Fruit fly (Drosophila melanogaster): ENCODE measurements around the gene CG11417.

Gene CG11417

DNA sequence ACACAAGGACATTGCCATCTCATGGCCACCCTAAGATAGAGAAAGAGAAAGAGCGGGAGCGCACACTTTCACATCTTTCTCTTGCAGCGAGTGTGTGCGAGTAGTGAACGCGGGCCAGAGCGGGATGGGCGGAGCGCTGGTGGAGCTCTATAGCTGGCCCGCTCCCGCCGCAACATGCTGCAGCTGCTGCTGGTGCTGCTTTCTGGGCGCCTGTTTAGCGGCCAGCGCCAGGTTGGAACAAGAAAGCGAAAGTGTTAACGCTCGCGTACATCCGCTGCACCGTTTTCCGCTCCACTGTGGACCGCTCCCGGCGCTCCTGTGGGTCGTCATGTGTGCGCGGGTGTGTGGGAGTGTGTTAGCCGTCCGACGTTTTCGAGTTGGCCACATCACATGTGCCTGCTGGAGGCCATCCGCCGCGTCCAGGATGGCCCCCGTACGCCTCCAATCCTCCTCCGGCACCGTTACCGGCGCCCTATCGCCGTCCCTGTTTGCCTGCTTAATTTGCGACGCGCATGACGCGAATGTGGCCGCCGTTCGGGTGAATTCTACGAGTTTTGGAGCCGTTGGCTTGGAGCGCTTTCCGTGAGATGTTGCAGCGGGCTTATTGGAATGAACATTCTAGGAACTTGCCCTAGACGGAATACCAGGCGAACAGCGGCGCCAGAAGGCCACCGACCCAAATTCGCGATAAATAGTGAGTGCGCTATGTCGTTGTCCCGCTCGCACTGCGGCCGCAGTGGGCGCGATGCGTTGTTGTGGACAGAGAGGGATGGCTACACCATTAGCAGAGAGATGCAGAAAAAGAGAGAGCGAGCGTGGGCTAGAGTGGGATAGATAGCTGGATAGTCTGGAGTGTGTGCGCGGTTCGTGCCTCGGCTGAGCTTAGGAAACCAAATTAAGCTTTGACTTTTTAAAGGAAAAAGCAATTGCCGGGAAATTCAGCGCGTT lies 45.5 kb downstream of the CG11417 start (continued):
- no peak for TF ChIP-seq hb (GFP tag; IDR thresholded peaks at IDR 0.05; ENCODE audit: partially characterized antibody)
- TF ChIP-seq nom (GFP tag; optimal IDR thresholded peaks at IDR 0.05), result peak; percentile 7
- no peak for TF ChIP-seq en (GFP tag; optimal IDR thresholded peaks at IDR 0.05)
- no peak for TF ChIP-seq kay (GFP tag; optimal IDR thresholded peaks at IDR 0.05)
- TF ChIP-seq CG1529 (GFP tag; optimal IDR thresholded peaks at IDR 0.05), result peak; percentile 32
- TF ChIP-seq CG17361 (GFP tag; IDR thresholded peaks at IDR 0.05), result no peak
- no peak for TF ChIP-seq Doc2 (GFP tag; IDR thresholded peaks at IDR 0.05)
- TF ChIP-seq gsb-n (tag; optimal IDR thresholded peaks at IDR 0.05), result no peak
- TF ChIP-seq bigmax (GFP tag; optimal IDR thresholded peaks at IDR 0.05), result no peak
- TF ChIP-seq CG1602 (GFP tag; optimal IDR thresholded peaks at IDR 0.05), result no peak
- TF ChIP-seq Opbp (GFP tag; IDR thresholded peaks at IDR 0.05; ENCODE audit: partially characterized antibody), result peak; percentile 52; the same call in 2 of the 3 replicates
- no peak for TF ChIP-seq D19B (GFP tag; optimal IDR thresholded peaks at IDR 0.05)
- peak; percentile 8; the same call in 1 of the 2 replicates for TF ChIP-seq aop (GFP tag; IDR thresholded peaks at IDR 0.05)
- peak; percentile 86 for TF ChIP-seq Hr3 (GFP tag; optimal IDR thresholded peaks at IDR 0.05)
- no peak for TF ChIP-seq onecut (GFP tag; IDR thresholded peaks at IDR 0.05)
- TF ChIP-seq trh (GFP tag; optimal IDR thresholded peaks at IDR 0.05), result no peak
- no peak for TF ChIP-seq CG10654 (GFP tag; optimal IDR thresholded peaks at IDR 0.05)
- no peak for TF ChIP-seq Oli (tag; optimal IDR thresholded peaks at IDR 0.05)
- no peak for TF ChIP-seq CG4424 (GFP tag; optimal IDR thresholded peaks at IDR 0.05)
- TF ChIP-seq lov (optimal IDR thresholded peaks at IDR 0.05), result no peak
- TF ChIP-seq lov (GFP tag; IDR thresholded peaks at IDR 0.05), result peak; percentile 80; the same call in 1 of the 3 replicates
- TF ChIP-seq zen (tag; optimal IDR thresholded peaks at IDR 0.05), result peak; percentile 38
- peak; percentile 63 for TF ChIP-seq CG33213 (GFP tag; optimal IDR thresholded peaks at IDR 0.05)
- no peak for TF ChIP-seq Tbp (GFP tag; optimal IDR thresholded peaks at IDR 0.05)
- no peak for TF ChIP-seq sima (GFP tag; optimal IDR thresholded peaks at IDR 0.05)
- TF ChIP-seq CG10543 (GFP tag; optimal IDR thresholded peaks at IDR 0.05), result peak; percentile 91
- TF ChIP-seq Lhr (GFP tag; optimal IDR thresholded peaks at IDR 0.05), result peak; percentile 100
- no peak for TF ChIP-seq Mes4 (GFP tag; optimal IDR thresholded peaks at IDR 0.05)
- no peak for TF ChIP-seq gcm2 (GFP tag; optimal IDR thresholded peaks at IDR 0.05)
- TF ChIP-seq emc (GFP tag; optimal IDR thresholded peaks at IDR 0.05), result no peak
- peak; percentile 99 for TF ChIP-seq CG10321 (GFP tag; IDR thresholded peaks at IDR 0.05)
- TF ChIP-seq CG8359 (GFP tag; optimal IDR thresholded peaks at IDR 0.05; ENCODE audit: borderline replicate concordance), result no peak
- TF ChIP-seq Usf (GFP tag; optimal IDR thresholded peaks at IDR 0.05), result no peak
- no peak for TF ChIP-seq Pdp1 (GFP tag; optimal IDR thresholded peaks at IDR 0.05)
- peak; percentile 54 to 67 for TF ChIP-seq tll (GFP tag; optimal IDR thresholded peaks at IDR 0.05)
- TF ChIP-seq ken (GFP tag; IDR thresholded peaks at IDR 0.05), result peak; percentile 39; the same call in 1 of the 3 replicates
- peak; percentile 12 for TF ChIP-seq Elba2 (GFP tag; optimal IDR thresholded peaks at IDR 0.05)
- no peak for TF ChIP-seq Lpt (GFP tag; optimal IDR thresholded peaks at IDR 0.05)
- no peak for TF ChIP-seq CG9876 (GFP tag; optimal IDR thresholded peaks at IDR 0.05)
- TF ChIP-seq corto (GFP tag; optimal IDR thresholded peaks at IDR 0.05), result no peak
- TF ChIP-seq CG3838 (GFP tag; optimal IDR thresholded peaks at IDR 0.05), result no peak
- no peak for TF ChIP-seq Fer3 (tag; optimal IDR thresholded peaks at IDR 0.05)
- peak; percentile 45 for TF ChIP-seq YL-1 (GFP tag; optimal IDR thresholded peaks at IDR 0.05)
- 0 out of 2 replicates have a peak, but pooled peaks have one; percentile 7 for TF ChIP-seq Nf-YA (GFP tag; IDR thresholded peaks at IDR 0.05)
- no peak for TF ChIP-seq CG17612 (GFP tag; IDR thresholded peaks at IDR 0.05)
- TF ChIP-seq CG10274 (GFP tag; optimal IDR thresholded peaks at IDR 0.05), result no peak
- no peak for TF ChIP-seq tgo (GFP tag; IDR thresholded peaks at IDR 0.05)
- no peak for TF ChIP-seq CG31388 (GFP tag; optimal IDR thresholded peaks at IDR 0.05)
- TF ChIP-seq HLH4C (GFP tag; IDR thresholded peaks at IDR 0.05; ENCODE audit: partially characterized antibody), result 0 out of 3 replicates have a peak, but pooled peaks have one; percentile 13
